Worm (Caenorhabditis elegans): ENCODE results near the gene lgc-24.

DNA sequence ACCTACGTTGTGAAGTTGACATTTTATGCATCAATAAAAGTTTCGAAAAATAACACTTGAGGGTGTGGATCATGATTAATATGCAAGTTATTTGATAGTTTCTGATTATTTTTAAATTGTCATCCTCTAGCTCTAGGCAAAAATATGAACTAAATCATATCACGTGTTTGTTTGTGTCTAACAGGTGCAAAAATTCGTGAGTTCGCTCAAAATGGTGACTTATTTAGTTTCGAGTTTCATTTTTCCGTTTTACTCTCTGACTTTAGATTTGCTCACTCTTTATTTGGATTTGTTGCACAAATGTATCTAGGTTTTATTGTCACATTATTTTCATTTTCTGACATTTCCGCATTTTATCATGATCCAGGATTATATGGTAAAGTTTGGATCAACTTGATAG lies 50.0 kb downstream of the lgc-24 start, which contains the start of gene lgc-16:
- TF ChIP-seq nhr-76 (tag; optimal IDR thresholded peaks at IDR 0.05), result no peak
- TF ChIP-seq unc-62 (GFP tag; optimal IDR thresholded peaks at IDR 0.05), result no peak
- no peak for TF ChIP-seq ham-2 (GFP tag; optimal IDR thresholded peaks at IDR 0.05)
- TF ChIP-seq elt-1 (tag; optimal IDR thresholded peaks at IDR 0.05; ENCODE audit: borderline replicate concordance, insufficient read depth), result no peak
- TF ChIP-seq nhr-237 (tag; optimal IDR thresholded peaks at IDR 0.05), result no peak
- TF ChIP-seq ztf-11 (tag; optimal IDR thresholded peaks at IDR 0.05), result no peak
- no peak for TF ChIP-seq sptf-1 (tag; optimal IDR thresholded peaks at IDR 0.05)
- no peak for TF ChIP-seq lin-13 (tag; optimal IDR thresholded peaks at IDR 0.05)
